Worm (Caenorhabditis elegans): ENCODE results near the gene ptr-4.
A peak's percentile ranks its signal among the peaks of the same experiment; 100 is the strongest.

Gene ptr-4

ce11 chrX:6026732-6027528 lies 38.9 kb downstream of the ptr-4 start:
- TF ChIP-seq nhr-80 (tag; optimal IDR thresholded peaks at IDR 0.05) = peak; percentile 45
- no peak for TF ChIP-seq ceh-79 (tag; optimal IDR thresholded peaks at IDR 0.05)
- TF ChIP-seq sea-2 (GFP tag; IDR thresholded peaks at IDR 0.05) = no peak
- TF ChIP-seq F33H1.4 (GFP tag; IDR thresholded peaks at IDR 0.05) = no peak

ce11 chrX:6024977-6025376 lies 40.8 kb downstream of the ptr-4 start:
- TF ChIP-seq lin-26 (GFP tag; IDR thresholded peaks at IDR 0.05) (no peak), F55B11.4 (tag; optimal IDR thresholded peaks at IDR 0.05; ENCODE audit: borderline replicate concordance, insufficient read depth) (no peak), F10E7.11 (tag; optimal IDR thresholded peaks at IDR 0.05) (no peak), hlh-12 (tag; optimal IDR thresholded peaks at IDR 0.05) (no peak), tbp1 (GFP tag; optimal IDR thresholded peaks at IDR 0.05) (peak; percentile 17), Y95B8A.8 (GFP tag; IDR thresholded peaks at IDR 0.05) (no peak), pha-4 (tag; optimal IDR thresholded peaks at IDR 0.05) (peak; percentile 23), nhr-80 (tag; optimal IDR thresholded peaks at IDR 0.05) (peak; percentile 80), atf-7 (tag; optimal IDR thresholded peaks at IDR 0.05) (peak; percentile 29), madf-10 (tag; optimal IDR thresholded peaks at IDR 0.05) (no peak), nfyb-1 (GFP tag; IDR thresholded peaks at IDR 0.05) (no peak), bed-1 (GFP tag; IDR thresholded peaks at IDR 0.05) (no peak), snpc-1.3 (tag; optimal IDR thresholded peaks at IDR 0.05; ENCODE audit: insufficient read depth) (no peak), pbrm-1 (GFP tag; IDR thresholded peaks at IDR 0.05) (no peak), attf-3 (GFP tag; conservative IDR thresholded peaks at IDR 0.05) (no peak), dpl-1 (GFP tag; optimal IDR thresholded peaks at IDR 0.05) (no peak)

ce11 chrX:6022469-6022868 lies 43.3 kb downstream of the ptr-4 start, which contains the start of gene lelo-3:
Gene lelo-3 (minus strand): TSS chrX:6022569.
- TF ChIP-seq T26A5.8 (tag; optimal IDR thresholded peaks at IDR 0.05) (no peak), lin-40 (tag; optimal IDR thresholded peaks at IDR 0.05) (no peak), ets-4 (GFP tag; optimal IDR thresholded peaks at IDR 0.05) (no peak), snpc-1.1 (tag; optimal IDR thresholded peaks at IDR 0.05; ENCODE audit: insufficient read depth) (no peak), tbx-9 (tag; optimal IDR thresholded peaks at IDR 0.05; ENCODE audit: borderline replicate concordance) (no peak), F22D6.2 (tag; optimal IDR thresholded peaks at IDR 0.05) (no peak), sdz-38 (tag; optimal IDR thresholded peaks at IDR 0.05) (no peak), nfya-2 (GFP tag; IDR thresholded peaks at IDR 0.05) (no peak), bed-1 (GFP tag; IDR thresholded peaks at IDR 0.05) (no peak), ztf-28 (GFP tag; IDR thresholded peaks at IDR 0.05) (no peak), Y67H2A.10 (GFP tag; conservative IDR thresholded peaks at IDR 0.05) (no peak), rcor-1 (GFP tag; IDR thresholded peaks at IDR 0.05) (no peak), T07F8.4 (tag; optimal IDR thresholded peaks at IDR 0.05) (no peak)

ce11 chrX:6020782-6021181 lies 45.0 kb downstream of the ptr-4 start:
- TF ChIP-seq hrde-1 (tag; optimal IDR thresholded peaks at IDR 0.05; ENCODE audit: borderline replicate concordance) (no peak), sdz-38 (tag; optimal IDR thresholded peaks at IDR 0.05) (no peak), Y53F4B.3 (GFP tag; IDR thresholded peaks at IDR 0.05) (no peak), akir-1 (GFP tag; optimal IDR thresholded peaks at IDR 0.05) (no peak), lin-35 (GFP tag; optimal IDR thresholded peaks at IDR 0.05) (no peak), repo-1 (tag; optimal IDR thresholded peaks at IDR 0.05) (no peak), F37B4.10 (GFP tag; IDR thresholded peaks at IDR 0.05) (no peak), ceh-79 (tag; optimal IDR thresholded peaks at IDR 0.05) (no peak), attf-5 (GFP tag; optimal IDR thresholded peaks at IDR 0.05) (no peak), ama-1 (optimal IDR thresholded peaks at IDR 0.05) (no peak), ama-1 (GFP tag; optimal IDR thresholded peaks at IDR 0.05) (no peak), snpc-3.4 (tag; optimal IDR thresholded peaks at IDR 0.05) (no peak), xnd-1 (tag; optimal IDR thresholded peaks at IDR 0.05) (no peak), hmg-1.2 (GFP tag; IDR thresholded peaks at IDR 0.05) (no peak)

All from whole organism, young adult.